Fruit fly (Drosophila melanogaster) whole organism, embryonic: Measurements from ENCODE around the gene CG12493.

Source experiments
- Ada2b ChIP-seq: fragments of 200-800 bp; sonication (Bioruptor generic); IDR thresholded peaks from 2 replicates; pipeline ENCODE4 v1.3.6; 2022; ENCODE audit warnings: missing biosample characterization, missing genetic modification characterization
- Asciz ChIP-seq: fragments of 200-800 bp; sonication (Bioruptor generic); optimal IDR thresholded peaks from 2 replicates; lab custom pipeline; 2017; ENCODE audit warnings: missing biosample characterization, mild to moderate bottlenecking, missing genetic modification characterization, missing genetic modification reagents
- CG10267 ChIP-seq: fragments of 200-800 bp; sonication (Bioruptor generic); optimal IDR thresholded peaks from 2 replicates; lab custom pipeline; 2018; ENCODE audit warnings: missing biosample characterization, mild to moderate bottlenecking, missing genetic modification characterization, moderate library complexity
- CG10366 ChIP-seq: fragments of 200-800 bp; sonication (Bioruptor generic); IDR thresholded peaks from 2 replicates; pipeline ENCODE4 v1.3.6; 2022; ENCODE audit warnings: missing biosample characterization, missing genetic modification characterization
- CG10654 ChIP-seq: fragments of 200-800 bp; sonication (Bioruptor generic); optimal IDR thresholded peaks from 2 replicates; lab custom pipeline; 2016; ENCODE audit warnings: missing biosample characterization, missing genetic modification characterization
- CG11504 ChIP-seq: fragments of 200-800 bp; sonication (Bioruptor generic); optimal IDR thresholded peaks from 3 replicates; lab custom pipeline; 2019; ENCODE audit warnings: missing biosample characterization, mild to moderate bottlenecking, missing genetic modification characterization, moderate library complexity
- CG13123 ChIP-seq: fragments of 200-800 bp; sonication (Bioruptor generic); optimal IDR thresholded peaks from 2 replicates; lab custom pipeline; 2016; ENCODE audit warnings: missing biosample characterization, missing genetic modification characterization
- CG14050 ChIP-seq: fragments of 200-800 bp; sonication (Bioruptor generic); IDR thresholded peaks from 3 replicates; pipeline ENCODE4 v1.3.6; 2022; ENCODE audit warnings: missing biosample characterization, missing genetic modification characterization
- CG1529 ChIP-seq: fragments of 200-800 bp; sonication (Bioruptor generic); optimal IDR thresholded peaks from 3 replicates; lab custom pipeline; 2018; ENCODE audit warnings: missing biosample characterization, missing genetic modification characterization
- CG18599 ChIP-seq: fragments of 200-800 bp; sonication (Bioruptor generic); optimal IDR thresholded peaks from 3 replicates; lab custom pipeline; 2017; ENCODE audit warnings: missing biosample characterization, missing genetic modification characterization, mild to moderate bottlenecking, moderate library complexity, missing genetic modification reagents
- CG18764 ChIP-seq: fragments of 200-800 bp; sonication (Bioruptor generic); optimal IDR thresholded peaks from 3 replicates; lab custom pipeline; 2016; ENCODE audit warnings: missing biosample characterization, missing genetic modification characterization
- CG2875 ChIP-seq: fragments of 200-800 bp; sonication (Bioruptor generic); optimal IDR thresholded peaks from 2 replicates; lab custom pipeline; 2017; ENCODE audit warnings: missing biosample characterization, mild to moderate bottlenecking, missing genetic modification characterization, missing genetic modification reagents
- CG30403 ChIP-seq: fragments of 200-800 bp; sonication (Bioruptor generic); optimal IDR thresholded peaks from 3 replicates; lab custom pipeline; 2016; ENCODE audit warnings: missing biosample characterization, missing genetic modification characterization
- CG32767 ChIP-seq: fragments of 200-800 bp; sonication (Bioruptor generic); IDR thresholded peaks from 2 replicates; pipeline ENCODE4 v1.3.6; 2022; ENCODE audit warnings: missing biosample characterization, missing genetic modification characterization
- CG32772 ChIP-seq: fragments of 200-800 bp; sonication (Bioruptor generic); IDR thresholded peaks from 2 replicates; pipeline ENCODE4 v1.3.6; 2022; ENCODE audit warnings: missing biosample characterization, missing genetic modification characterization
- CG3407 ChIP-seq: fragments of 200-800 bp; sonication (Bioruptor generic); optimal IDR thresholded peaks from 2 replicates; lab custom pipeline; 2018; ENCODE audit warnings: missing biosample characterization, mild to moderate bottlenecking, missing genetic modification characterization
- CG43689 ChIP-seq: fragments of 200-800 bp; sonication (Bioruptor generic); IDR thresholded peaks from 2 replicates; pipeline ENCODE4 v1.3.6; 2022; ENCODE audit warnings: missing biosample characterization, missing genetic modification characterization
- CG5953 ChIP-seq: fragments of 200-800 bp; sonication (Bioruptor generic); IDR thresholded peaks from 2 replicates; pipeline ENCODE4 v1.3.6; 2022; ENCODE audit warnings: missing biosample characterization, missing genetic modification characterization
- CG6689 ChIP-seq: fragments of 200-800 bp; sonication (Bioruptor generic); IDR thresholded peaks from 2 replicates; pipeline ENCODE4 v1.3.6; 2022; ENCODE audit warnings: missing biosample characterization, missing genetic modification characterization
- CG6813 ChIP-seq: fragments of 200-800 bp; sonication (Bioruptor generic); optimal IDR thresholded peaks from 2 replicates; lab custom pipeline; 2017; ENCODE audit warnings: missing biosample characterization, missing genetic modification characterization, mild to moderate bottlenecking, moderate library complexity, missing genetic modification reagents
- CG7357 ChIP-seq: fragments of 200-800 bp; sonication (Bioruptor generic); IDR thresholded peaks from 3 replicates; pipeline ENCODE4 v1.3.6; 2022; ENCODE audit warnings: missing biosample characterization, missing genetic modification characterization
- CG7987 ChIP-seq: fragments of 200-800 bp; sonication (Bioruptor generic); optimal IDR thresholded peaks from 2 replicates; lab custom pipeline; 2018; ENCODE audit warnings: missing biosample characterization, mild to moderate bottlenecking, missing genetic modification characterization, moderate library complexity
- CG8359 ChIP-seq: fragments of 200-800 bp; sonication (Bioruptor generic); optimal IDR thresholded peaks from 2 replicates; lab custom pipeline; 2017; ENCODE audit warnings: missing biosample characterization, mild to moderate bottlenecking, missing genetic modification characterization, borderline replicate concordance
- CG8388 ChIP-seq: fragments of 200-800 bp; sonication (Bioruptor generic); optimal IDR thresholded peaks from 2 replicates; lab custom pipeline; 2019; ENCODE audit warnings: missing biosample characterization, mild to moderate bottlenecking, missing genetic modification characterization, moderate library complexity
- CG8924 ChIP-seq: fragments of 200-800 bp; optimal IDR thresholded peaks from 3 replicates; lab custom pipeline; 2019; ENCODE audit warnings: missing biosample characterization, mild to moderate bottlenecking, missing genetic modification characterization, moderate library complexity
- CG9437 ChIP-seq: fragments of 200-800 bp; sonication (Bioruptor generic); optimal IDR thresholded peaks from 2 replicates; lab custom pipeline; 2018; ENCODE audit warnings: missing biosample characterization, mild to moderate bottlenecking, missing genetic modification characterization
- E2f2 ChIP-seq: fragments of 200-800 bp; sonication (Bioruptor generic); IDR thresholded peaks from 2 replicates; pipeline ENCODE4 v1.3.6; 2022; ENCODE audit warnings: missing biosample characterization, missing genetic modification characterization
- Fer1 ChIP-seq: fragments of 200-800 bp; sonication (Bioruptor generic); optimal IDR thresholded peaks from 2 replicates; lab custom pipeline; 2017; ENCODE audit warnings: missing biosample characterization, mild to moderate bottlenecking, missing genetic modification characterization
- Fer3 ChIP-seq: fragments of 200-800 bp; sonication (Bioruptor generic); optimal IDR thresholded peaks from 2 replicates; lab custom pipeline; 2018; ENCODE audit warnings: missing biosample characterization, mild to moderate bottlenecking, missing genetic modification characterization, moderate library complexity
- HLH3B ChIP-seq: fragments of 200-800 bp; sonication (Bioruptor generic); IDR thresholded peaks from 2 replicates; pipeline ENCODE4 v1.3.6; 2022; ENCODE audit warnings: missing biosample characterization, missing genetic modification characterization
- Hr3 ChIP-seq: fragments of 200-800 bp; sonication (Bioruptor generic); optimal IDR thresholded peaks from 3 replicates; lab custom pipeline; 2016; ENCODE audit warnings: missing biosample characterization, missing genetic modification characterization
- Ptx1 ChIP-seq: fragments of 200-800 bp; sonication (Bioruptor generic); IDR thresholded peaks from 2 replicates; pipeline ENCODE4 v1.3.6; 2022; ENCODE audit warnings: missing biosample characterization, missing genetic modification characterization
- Spps ChIP-seq: fragments of 200-800 bp; sonication (Bioruptor generic); optimal IDR thresholded peaks from 2 replicates; lab custom pipeline; 2018; ENCODE audit warnings: missing biosample characterization, mild to moderate bottlenecking, missing genetic modification characterization
- bab2 ChIP-seq: fragments of 200-800 bp; sonication (Bioruptor generic); optimal IDR thresholded peaks from 2 replicates; lab custom pipeline; 2016; ENCODE audit warnings: missing biosample characterization, missing genetic modification characterization
- bcd ChIP-seq: fragments of 200-800 bp; sonication (Bioruptor generic); optimal IDR thresholded peaks from 2 replicates; lab custom pipeline; 2017; ENCODE audit warnings: missing biosample characterization, mild to moderate bottlenecking, missing genetic modification characterization
- ci ChIP-seq: fragments of 200-800 bp; sonication (Bioruptor generic); IDR thresholded peaks from 3 replicates; pipeline ENCODE4 v1.3.6; 2022; ENCODE audit warnings: missing biosample characterization, missing genetic modification characterization
- dpn ChIP-seq, 2 experiments: fragments of 200-800 bp; sonication (Bioruptor generic); optimal IDR thresholded peaks; 3 replicates each; lab custom pipeline; 2016; ENCODE audit warnings: missing biosample characterization in 2 of 2, missing genetic modification characterization in 2 of 2
- gem ChIP-seq: fragments of 200-800 bp; sonication (Bioruptor generic); optimal IDR thresholded peaks from 2 replicates; lab custom pipeline; 2019; ENCODE audit warnings: missing biosample characterization, mild to moderate bottlenecking, missing genetic modification characterization, moderate library complexity
- mam ChIP-seq: fragments of 200-800 bp; sonication (Bioruptor generic); optimal IDR thresholded peaks from 3 replicates; lab custom pipeline; 2016; ENCODE audit warnings: missing biosample characterization, missing genetic modification characterization
- pan ChIP-seq, 4 experiments: fragments of >200 bp in 3 of 4; fragments of 200-800 bp in 1 of 4; sonication (Bioruptor generic) in 1 of 4; optimal IDR thresholded peaks in 3 of 4; IDR thresholded peaks in 1 of 4; 2 replicates each; pipeline versions ENCODE4 v1.3.6 to Lab custom; 2017 to 2022; ENCODE audit warnings: missing biosample characterization in 2 of 4, missing genetic modification characterization in 2 of 4, mixed read lengths in 1 of 4
- prd ChIP-seq, 3 experiments: fragments of >200 bp in 2 of 3; fragments of 200-800 bp in 1 of 3; sonication (Bioruptor generic) in 1 of 3; optimal IDR thresholded peaks in 2 of 3; IDR thresholded peaks in 1 of 3; 2 replicates in 2 of 3; 3 replicates in 1 of 3; pipeline versions ENCODE4 v1.3.6 to Lab custom; 2017 to 2022; ENCODE audit warnings: missing biosample characterization in 1 of 3, missing genetic modification characterization in 1 of 3
- salm ChIP-seq: fragments of 200-800 bp; sonication (Bioruptor generic); optimal IDR thresholded peaks from 2 replicates; lab custom pipeline; 2018; ENCODE audit warnings: missing biosample characterization, mild to moderate bottlenecking, missing genetic modification characterization
- stc ChIP-seq: fragments of 200-800 bp; sonication (Bioruptor generic); IDR thresholded peaks from 2 replicates; pipeline ENCODE4 v1.3.6; 2022; ENCODE audit warnings: missing biosample characterization, missing genetic modification characterization
- tgo ChIP-seq: fragments of 200-800 bp; sonication (Bioruptor generic); IDR thresholded peaks from 3 replicates; pipeline ENCODE4 v1.3.6; 2022; ENCODE audit warnings: missing biosample characterization, missing genetic modification characterization
- ttk ChIP-seq: fragments of 200-800 bp; sonication (Bioruptor generic); IDR thresholded peaks from 2 replicates; pipeline ENCODE4 v2.1.2; 2022; ENCODE audit warnings: missing biosample characterization, missing genetic modification characterization
- unpg ChIP-seq: fragments of 200-800 bp; sonication (Bioruptor generic); optimal IDR thresholded peaks from 3 replicates; lab custom pipeline; 2018; ENCODE audit warnings: missing biosample characterization, mild to moderate bottlenecking, missing genetic modification characterization, moderate library complexity
- vvl ChIP-seq: fragments of 200-800 bp; sonication (Bioruptor generic); IDR thresholded peaks from 2 replicates; pipeline ENCODE4 v1.3.6; 2022; ENCODE audit warnings: missing biosample characterization, missing genetic modification characterization

Gene CG12493

DNA sequence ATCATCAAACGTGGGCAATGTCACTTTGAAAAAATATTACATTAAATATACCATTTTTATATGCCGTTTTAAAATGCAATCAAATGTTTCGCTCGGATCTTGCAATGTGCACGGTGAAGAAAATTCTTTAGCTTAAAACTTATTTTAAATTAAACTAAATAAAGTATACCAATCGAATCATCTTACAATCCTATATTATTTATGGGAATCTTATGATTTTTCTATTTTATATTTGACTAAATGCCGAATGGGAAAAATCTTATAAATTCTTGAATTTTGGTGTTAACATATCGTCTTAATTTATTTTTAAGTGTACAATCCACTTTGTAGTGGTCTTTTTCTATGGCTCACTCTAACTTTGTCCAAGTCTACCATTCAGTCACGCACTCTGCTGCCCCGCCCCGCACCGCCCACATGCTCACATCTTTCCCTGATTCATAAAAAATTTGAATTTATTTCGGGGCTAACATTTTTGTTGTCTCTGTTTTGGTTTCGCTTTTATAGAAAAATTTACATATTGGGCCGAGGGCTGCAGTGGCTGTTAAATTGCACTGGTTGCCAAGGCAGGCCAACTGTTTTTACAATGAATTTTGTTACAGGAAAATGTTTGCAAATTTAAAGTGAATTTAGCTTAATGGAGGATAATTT lies 32.9 kb downstream of the CG12493 start (continued):
- peak; percentile 80 for TF ChIP-seq CG11504
- TF ChIP-seq bcd (GFP tag; lab: Kevin White, UChicago) = peak; percentile 30
- TF ChIP-seq Fer1 (GFP tag; lab: Kevin White, UChicago) = peak; percentile 32
- 0 out of 2 replicates have a peak, but pooled peaks have one; percentile 14 for TF ChIP-seq CG32767
- peak; percentile 31 for TF ChIP-seq salm (tag; lab: Kevin White, UChicago)
- TF ChIP-seq unpg (GFP tag; lab: Kevin White, UChicago) = peak; percentile 48
- TF ChIP-seq CG2875 (GFP tag; lab: Kevin White, UChicago) = no peak
- peak; percentile 29; the same call in 1 of the 2 replicates for TF ChIP-seq E2f2 (GFP tag; lab: Robert Waterston, UW)
- peak; percentile 19; the same call in 1 of the 2 replicates for TF ChIP-seq CG5953 (GFP tag; lab: Robert Waterston, UW)
- peak; percentile 11 for TF ChIP-seq bab2 (GFP tag; lab: Kevin White, UChicago)
- no peak for TF ChIP-seq CG8359 (GFP tag; lab: Kevin White, UChicago)
- TF ChIP-seq CG10654 = no peak
- peak in 1 of 2 experiments; percentile 5 for TF ChIP-seq dpn (GFP tag; optimal IDR thresholded peaks at IDR 0.05; lab: Kevin White, UChicago)
- no peak for TF ChIP-seq CG13123 (GFP tag; lab: Kevin White, UChicago)
- peak; percentile 44 for TF ChIP-seq Asciz (GFP tag; lab: Kevin White, UChicago)
- no peak for TF ChIP-seq CG18764 (GFP tag; lab: Kevin White, UChicago)
- peak; percentile 69 for TF ChIP-seq gem (tag; lab: Kevin White, UChicago)
- TF ChIP-seq CG8924 = peak; percentile 44
- peak; percentile 32; the same call in 1 of the 2 replicates for TF ChIP-seq CG10366 (GFP tag; lab: Robert Waterston, UW)
- TF ChIP-seq CG9437 (GFP tag; lab: Kevin White, UChicago) = peak; percentile 5
- TF ChIP-seq Spps (tag; lab: Kevin White, UChicago) = no peak
- peak; percentile 16 for TF ChIP-seq CG8388 (GFP tag; lab: Kevin White, UChicago)
- TF ChIP-seq CG6813 (GFP tag; lab: Kevin White, UChicago) = no peak
- peak; percentile 5 for TF ChIP-seq CG18599 (GFP tag; lab: Kevin White, UChicago)
- peak; percentile 35 for TF ChIP-seq CG30403 (GFP tag; lab: Kevin White, UChicago)
- peak; percentile 6; the same call in 1 of the 2 replicates for TF ChIP-seq Ada2b (GFP tag; lab: Robert Waterston, UW)
- 0 out of 2 replicates have a peak, but pooled peaks have one; percentile 19 for TF ChIP-seq CG43689 (GFP tag; lab: Robert Waterston, UW)
- peak; percentile 7 for TF ChIP-seq Fer3 (tag; lab: Kevin White, UChicago)
- TF ChIP-seq ci (GFP tag; lab: Robert Waterston, UW) = peak; percentile 52; the same call in 1 of the 3 replicates
- peak; percentile 40 for TF ChIP-seq CG10267 (tag; lab: Kevin White, UChicago)
- peak; percentile 13 for TF ChIP-seq Hr3 (GFP tag; lab: Kevin White, UChicago)
- no peak for TF ChIP-seq CG7987 (GFP tag; lab: Kevin White, UChicago)
- TF ChIP-seq CG32772 (GFP tag; lab: Robert Waterston, UW) = peak; percentile 40; the same call in 1 of the 2 replicates
- no peak for TF ChIP-seq prd (optimal IDR thresholded peaks at IDR 0.05; lab: Kevin White, UChicago)
- TF ChIP-seq prd (GFP tag; IDR thresholded peaks at IDR 0.05; lab: Robert Waterston, UW) = peak; percentile 7; the same call in 1 of the 3 replicates
- 0 out of 2 replicates have a peak, but pooled peaks have one; percentile 35 for TF ChIP-seq stc
- TF ChIP-seq CG7357 (GFP tag; lab: Robert Waterston, UW) = no peak
- TF ChIP-seq CG3407 (GFP tag; lab: Kevin White, UChicago) = peak; percentile 23
- peak; percentile 55; the same call in 1 of the 2 replicates for TF ChIP-seq CG6689
- TF ChIP-seq ttk (GFP tag; lab: Robert Waterston, UW) = peak; percentile 37; the same call in 1 of the 2 replicates
- peak; percentile 46; the same call in 2 of the 3 replicates for TF ChIP-seq tgo (GFP tag; lab: Robert Waterston, UW)
- TF ChIP-seq pan (optimal IDR thresholded peaks at IDR 0.05; lab: Kevin White, UChicago) = no peak
- TF ChIP-seq pan (GFP tag; optimal IDR thresholded peaks at IDR 0.05 in 1 of 2, IDR thresholded peaks at IDR 0.05 in 1 of 2) = peak in 1 of 2 experiments; percentile 52
- peak; percentile 47; the same call in 1 of the 2 replicates for TF ChIP-seq HLH3B (GFP tag; lab: Robert Waterston, UW)
- no peak for TF ChIP-seq mam (GFP tag; lab: Kevin White, UChicago)
- peak; percentile 1 for TF ChIP-seq CG1529 (GFP tag; lab: Kevin White, UChicago)
- TF ChIP-seq Ptx1 (GFP tag; lab: Robert Waterston, UW) = peak; percentile 63; the same call in 1 of the 2 replicates
- peak; percentile 64 for TF ChIP-seq vvl (GFP tag; lab: Robert Waterston, UW)
- TF ChIP-seq CG14050 (GFP tag; lab: Robert Waterston, UW) = peak; percentile 25; the same call in 1 of the 3 replicates
